Fruit fly (Drosophila melanogaster) whole organism, wandering third instar larva: ENCODE measurements around the gene Archease.

Experiments
- Hr83 ChIP-seq: fragments of 200-300 bp; sonication (Bioruptor generic); optimal IDR thresholded peaks from 2 replicates; lab custom pipeline; 2016; ENCODE audit warnings: missing biosample characterization, mild to moderate bottlenecking, missing genetic modification characterization, moderate library complexity; ENCODE audit not compliant: poor library complexity, severe bottlenecking
- psq ChIP-seq: fragments of 200-800 bp; sonication (Bioruptor generic); optimal IDR thresholded peaks from 3 replicates; lab custom pipeline; 2017; ENCODE audit warnings: missing biosample characterization, mild to moderate bottlenecking, missing genetic modification characterization, moderate library complexity

dm6 chr3R:21638437-21638836 is 24.3 kb downstream of the Archease start:
- TF ChIP-seq Hr83 (GFP tag; lab: Kevin White, UChicago) = no peak
- no peak for TF ChIP-seq psq
